Comparison of ENCODE assay signal across 2 fruit fly cellular contexts in the genomic region with DNA sequence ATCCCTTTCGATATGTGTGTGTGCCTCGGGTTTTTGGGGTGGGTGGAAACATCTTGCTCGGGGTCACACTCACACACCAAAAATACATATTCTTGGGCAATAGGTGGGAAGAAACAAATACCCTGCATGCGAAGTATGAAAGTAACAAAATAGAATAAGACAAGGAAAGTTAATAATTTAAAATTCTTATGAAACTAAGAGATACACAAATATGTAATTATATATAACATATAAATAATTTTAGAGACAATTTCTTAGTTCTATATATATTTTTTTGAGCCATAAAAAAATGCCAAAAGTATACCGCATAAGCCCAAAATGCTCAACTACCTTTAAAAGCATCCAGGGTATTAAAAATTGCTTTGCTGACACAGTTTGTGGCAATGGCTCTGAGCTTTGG.
A peak's percentile ranks its signal among the peaks of the same experiment; 100 is the strongest.
TF ChIP-seq lines count a peak whose summit lies in the region.

No protein-coding gene starts in this region.

- TF ChIP-seq CTCF in whole organism, embryonic (GFP tag; optimal IDR thresholded peaks at IDR 0.05; lab: Kevin White, UChicago): no peak

TF ChIP-seq in whole organism, embryonic, 481 proteins besides CTCF, POLR2A, EP300 and RAD21 (continues in another document):
- TF ChIP-seq Deaf1 (tag; optimal IDR thresholded peaks at IDR 0.05; lab: Kevin White, UChicago) (no peak), CG30431 (GFP tag; optimal IDR thresholded peaks at IDR 0.05; lab: Kevin White, UChicago) (no peak), CG2116 (GFP tag; optimal IDR thresholded peaks at IDR 0.05; lab: Kevin White, UChicago) (no peak), CG13424 (tag; optimal IDR thresholded peaks at IDR 0.05; lab: Kevin White, UChicago) (peak; percentile 45), abd-A (tag; optimal IDR thresholded peaks at IDR 0.05; lab: Kevin White, UChicago) (no peak), CG7556 (GFP tag; optimal IDR thresholded peaks at IDR 0.05; lab: Kevin White, UChicago) (peak; percentile 59), row (GFP tag; IDR thresholded peaks at IDR 0.05; lab: Robert Waterston, UW) (0 out of 3 replicates have a peak, but pooled peaks have one; percentile 24), gem (tag; optimal IDR thresholded peaks at IDR 0.05; lab: Kevin White, UChicago) (peak; percentile 55), Meics (GFP tag; optimal IDR thresholded peaks at IDR 0.05; lab: Kevin White, UChicago) (peak; percentile 36), dmrt99B (tag; optimal IDR thresholded peaks at IDR 0.05; lab: Kevin White, UChicago) (peak; percentile 43), CG18599 (GFP tag; optimal IDR thresholded peaks at IDR 0.05; lab: Kevin White, UChicago) (peak; percentile 21), pzg (GFP tag; optimal IDR thresholded peaks at IDR 0.05; lab: Kevin White, UChicago) (no peak), BtbVII (GFP tag; optimal IDR thresholded peaks at IDR 0.05; lab: Kevin White, UChicago) (no peak), dpn (GFP tag; optimal IDR thresholded peaks at IDR 0.05; lab: Kevin White, UChicago) (peak in 1 of 2 experiments; percentile 7), CG11696 (GFP tag; IDR thresholded peaks at IDR 0.05; lab: Robert Waterston, UW) (no peak), danr (GFP tag; IDR thresholded peaks at IDR 0.05; lab: Robert Waterston, UW) (no peak), Eip74EF (GFP tag; optimal IDR thresholded peaks at IDR 0.05; lab: Kevin White, UChicago) (no peak), Asciz (GFP tag; optimal IDR thresholded peaks at IDR 0.05; lab: Kevin White, UChicago) (no peak), CG10267 (tag; optimal IDR thresholded peaks at IDR 0.05; lab: Kevin White, UChicago) (no peak), CG18619 (GFP tag; optimal IDR thresholded peaks at IDR 0.05; lab: Kevin White, UChicago) (peak; percentile 3), NC2β (GFP tag; optimal IDR thresholded peaks at IDR 0.05; lab: Kevin White, UChicago) (no peak), slbo (GFP tag; IDR thresholded peaks at IDR 0.05; lab: Robert Waterston, UW) (no peak), Vsx1 (GFP tag; optimal IDR thresholded peaks at IDR 0.05; lab: Kevin White, UChicago) (no peak), bcd (GFP tag; optimal IDR thresholded peaks at IDR 0.05; lab: Kevin White, UChicago) (peak; percentile 13), D19B (GFP tag; optimal IDR thresholded peaks at IDR 0.05; lab: Kevin White, UChicago) (peak; percentile 43), CG7271 (tag; optimal IDR thresholded peaks at IDR 0.05; lab: Kevin White, UChicago) (no peak), Hmr (GFP tag; optimal IDR thresholded peaks at IDR 0.05; lab: Kevin White, UChicago) (peak; percentile 11), CG8924 (tag; optimal IDR thresholded peaks at IDR 0.05; lab: Kevin White, UChicago) (no peak), Hey (tag; optimal IDR thresholded peaks at IDR 0.05; lab: Kevin White, UChicago) (no peak), CG15269 (tag; optimal IDR thresholded peaks at IDR 0.05; lab: Kevin White, UChicago) (peak; percentile 28), jumu (GFP tag; optimal IDR thresholded peaks at IDR 0.05; lab: Kevin White, UChicago) (no peak), CG3847 (GFP tag; IDR thresholded peaks at IDR 0.05; lab: Robert Waterston, UW) (no peak), CG2678 (tag; optimal IDR thresholded peaks at IDR 0.05; lab: Kevin White, UChicago) (peak; percentile 65), CG31441 (GFP tag; IDR thresholded peaks at IDR 0.05; lab: Robert Waterston, UW) (0 out of 2 replicates have a peak, but pooled peaks have one; percentile 17), Lhr (GFP tag; optimal IDR thresholded peaks at IDR 0.05; lab: Kevin White, UChicago) (no peak), CoRest (tag; optimal IDR thresholded peaks at IDR 0.05; lab: Kevin White, UChicago) (peak; percentile 62), CG11504 (tag; optimal IDR thresholded peaks at IDR 0.05; lab: Kevin White, UChicago) (peak; percentile 40), CG12659 (GFP tag; optimal IDR thresholded peaks at IDR 0.05; lab: Kevin White, UChicago) (peak; percentile 24), ranshi (GFP tag; IDR thresholded peaks at IDR 0.05; lab: Robert Waterston, UW) (no peak), inv (GFP tag; IDR thresholded peaks at IDR 0.05; lab: Robert Waterston, UW; ENCODE audit: partially characterized antibody) (no peak), Dll (GFP tag; IDR thresholded peaks at IDR 0.05; lab: Robert Waterston, UW; ENCODE audit: partially characterized antibody) (no peak), ftz-f1 (GFP tag; optimal IDR thresholded peaks at IDR 0.05; lab: Kevin White, UChicago) (no peak), Hr51 (GFP tag; optimal IDR thresholded peaks at IDR 0.05; lab: Kevin White, UChicago) (peak in 1 of 2 experiments; percentile 58)

TF ChIP-seq in whole organism, prepupa, 60 proteins besides CTCF, POLR2A, EP300 and RAD21:
- no peak for TF ChIP-seq fkh (GFP tag; optimal IDR thresholded peaks at IDR 0.05; lab: Kevin White, UChicago)
- peak; percentile 49 for TF ChIP-seq svp (GFP tag; lab: Kevin White, UChicago)
- no peak for TF ChIP-seq CG16779 (tag; optimal IDR thresholded peaks at IDR 0.05; lab: Kevin White, UChicago)
